Worm (Caenorhabditis elegans) whole organism, early embryonic: ENCODE data around the gene istr-1.

Source experiments
- ama-1 ChIP-seq: fragments of 150-350 bp; optimal IDR thresholded peaks from 2 replicates; lab custom pipeline; 2014
- pes-1 ChIP-seq: fragments of 200-800 bp; sonication (Bioruptor generic); IDR thresholded peaks from 2 replicates; pipeline ENCODE4 v1.3.6; 2022; ENCODE audit warnings: missing genetic modification reagents, missing genetic modification characterization, missing compliant biosample characterization
- sea-1 ChIP-seq: fragments of 200-800 bp; sonication (Bioruptor generic); conservative IDR thresholded peaks from 2 replicates; pipeline ENCODE4 v1.3.6; 2022; ENCODE audit warnings: missing genetic modification characterization, missing compliant biosample characterization
- tbx-11 ChIP-seq: fragments of 200-800 bp; sonication (Bioruptor generic); IDR thresholded peaks from 2 replicates; pipeline ENCODE4 v1.3.6; 2022; ENCODE audit warnings: missing genetic modification characterization, missing compliant biosample characterization
- tra-4 ChIP-seq: sonication (generic microtip); optimal IDR thresholded peaks from 2 replicates; lab custom pipeline; 2017; ENCODE audit warnings: missing genetic modification characterization, missing compliant biosample characterization

- no peak for TF ChIP-seq ama-1 (lab: Kevin White, UChicago)
- no peak for TF ChIP-seq pes-1
- no peak for TF ChIP-seq sea-1 (GFP tag; lab: Robert Waterston, UW)
- no peak for TF ChIP-seq tra-4 (tag; lab: Kevin White, UChicago)
- no peak for TF ChIP-seq tbx-11 (GFP tag; lab: Robert Waterston, UW)
These were observed 34.3 kb upstream of the istr-1 start for ce11 chrV:12663386-12663785.
